Fruit fly (Drosophila melanogaster) whole organism, pupa: ENCODE results near the gene firl.

Source experiments
- CG17806 ChIP-seq: fragments of 200-800 bp; sonication (Bioruptor generic); optimal IDR thresholded peaks from 2 replicates; lab custom pipeline; 2018; ENCODE audit warnings: missing biosample characterization, mild to moderate bottlenecking, missing genetic modification characterization, moderate library complexity
- CG4496 ChIP-seq: fragments of 200-800 bp; sonication (Bioruptor generic); IDR thresholded peaks from 3 replicates; pipeline ENCODE4 v1.3.6; 2022; ENCODE audit warnings: missing biosample characterization, missing genetic modification characterization

DNA sequence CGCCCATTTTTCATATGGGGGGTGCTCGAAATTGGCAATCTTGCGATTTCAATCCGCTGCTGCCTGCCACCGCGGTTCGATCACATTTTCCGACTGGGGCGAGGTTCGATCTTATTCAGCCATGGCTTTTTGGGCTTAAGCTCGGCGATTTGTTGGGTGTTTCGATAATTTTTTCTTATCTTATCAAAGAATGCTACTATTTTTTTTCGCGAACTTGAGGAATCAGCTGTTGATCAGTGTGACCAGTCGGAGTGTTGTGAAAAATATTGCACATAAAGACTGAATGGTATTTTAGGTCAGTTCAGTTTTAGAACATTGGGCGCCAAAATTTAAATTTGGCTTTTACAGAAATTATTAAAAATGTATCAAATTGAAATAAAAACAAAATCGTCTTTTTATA is 45.8 kb downstream of the firl start, which contains the start of gene Wdr81:
- no peak for TF ChIP-seq CG17806
- no peak for TF ChIP-seq CG4496 (GFP tag; lab: Robert Waterston, UW)
